Worm (Caenorhabditis elegans): ENCODE data around the gene sru-36.

ce11 chrV:9859863-9860262 is 18.4 kb downstream of the sru-36 start, which contains the start of gene lsy-12:
- no peak for TF ChIP-seq efl-1 (optimal IDR thresholded peaks at IDR 0.05)
- TF ChIP-seq efl-1 (GFP tag; optimal IDR thresholded peaks at IDR 0.05 in 1 of 2) = peak in 1 of 2 experiments; percentile 47
- no peak for TF ChIP-seq nhr-237 (tag; optimal IDR thresholded peaks at IDR 0.05)
- no peak for TF ChIP-seq ces-1 (GFP tag; optimal IDR thresholded peaks at IDR 0.05)
- no peak for TF ChIP-seq nhr-20 (tag; optimal IDR thresholded peaks at IDR 0.05)
- no peak for TF ChIP-seq dpl-1 (GFP tag; optimal IDR thresholded peaks at IDR 0.05)
- TF ChIP-seq snpc-4 (tag; optimal IDR thresholded peaks at IDR 0.05) = no peak
